Fruit fly (Drosophila melanogaster): ENCODE measurements around the gene CG8814.

The CG8814 gene

dm6 chr2L:2886613-2887537, 12.2 kb downstream of the CG8814 start:
- no peak for TF ChIP-seq CG5204 (GFP tag; optimal IDR thresholded peaks at IDR 0.05)
- TF ChIP-seq CG11617 (GFP tag; optimal IDR thresholded peaks at IDR 0.05): no peak
- TF ChIP-seq bab1 (GFP tag; optimal IDR thresholded peaks at IDR 0.05): no peak
- no peak for TF ChIP-seq cic (GFP tag; optimal IDR thresholded peaks at IDR 0.05)
- peak; percentile 70 for TF ChIP-seq kay (GFP tag; ENCODE audit: borderline replicate concordance)
- TF ChIP-seq tj (GFP tag; optimal IDR thresholded peaks at IDR 0.05): peak; percentile 94
- no peak for TF ChIP-seq Clk (GFP tag; optimal IDR thresholded peaks at IDR 0.05)
- no peak for TF ChIP-seq toe (GFP tag; optimal IDR thresholded peaks at IDR 0.05)
- TF ChIP-seq Hr96 (GFP tag; optimal IDR thresholded peaks at IDR 0.05): no peak
- TF ChIP-seq CG1620 (GFP tag; optimal IDR thresholded peaks at IDR 0.05): no peak
- TF ChIP-seq CG7101 (tag; optimal IDR thresholded peaks at IDR 0.05): no peak
- TF ChIP-seq CG7045 (GFP tag; optimal IDR thresholded peaks at IDR 0.05): no peak
- TF ChIP-seq CG33017 (tag; optimal IDR thresholded peaks at IDR 0.05): no peak
- TF ChIP-seq Mnt (GFP tag; optimal IDR thresholded peaks at IDR 0.05): no peak

- TF ChIP-seq cnc (optimal IDR thresholded peaks at IDR 0.05) (no peak), CG7045 (GFP tag; optimal IDR thresholded peaks at IDR 0.05) (no peak), CG5204 (GFP tag; optimal IDR thresholded peaks at IDR 0.05) (no peak), pad (GFP tag; optimal IDR thresholded peaks at IDR 0.05) (peak; percentile 24), Crg-1 (GFP tag; optimal IDR thresholded peaks at IDR 0.05) (no peak), kay (GFP tag; ENCODE audit: borderline replicate concordance) (peak; percentile 92), Clk (GFP tag; optimal IDR thresholded peaks at IDR 0.05) (no peak), ovo (GFP tag; optimal IDR thresholded peaks at IDR 0.05) (peak; percentile 92), tj (GFP tag; optimal IDR thresholded peaks at IDR 0.05) (no peak), CG7101 (tag; optimal IDR thresholded peaks at IDR 0.05) (no peak), cic (GFP tag; optimal IDR thresholded peaks at IDR 0.05) (no peak), Hr96 (GFP tag; optimal IDR thresholded peaks at IDR 0.05) (no peak), Mnt (GFP tag; optimal IDR thresholded peaks at IDR 0.05) (no peak), toe (GFP tag; optimal IDR thresholded peaks at IDR 0.05) (no peak), CG12768 (GFP tag; optimal IDR thresholded peaks at IDR 0.05) (no peak), CG11617 (GFP tag; optimal IDR thresholded peaks at IDR 0.05) (peak; percentile 28), CG33017 (tag; optimal IDR thresholded peaks at IDR 0.05) (no peak)
Observed at dm6 chr2L:2887760-2888600, 13.3 kb downstream of the CG8814 start.

- TF ChIP-seq ovo (GFP tag; optimal IDR thresholded peaks at IDR 0.05): peak; percentile 85
- TF ChIP-seq CG7101 (tag; optimal IDR thresholded peaks at IDR 0.05): no peak
- TF ChIP-seq tj (GFP tag; optimal IDR thresholded peaks at IDR 0.05): peak; percentile 7
- TF ChIP-seq cic (GFP tag; optimal IDR thresholded peaks at IDR 0.05): peak; percentile 30
- peak; percentile 11 for TF ChIP-seq bab1 (GFP tag; optimal IDR thresholded peaks at IDR 0.05)
- TF ChIP-seq Crg-1 (GFP tag; optimal IDR thresholded peaks at IDR 0.05): no peak
- TF ChIP-seq CG33017 (tag; optimal IDR thresholded peaks at IDR 0.05): peak; percentile 50
- TF ChIP-seq kay (GFP tag; ENCODE audit: borderline replicate concordance): no peak
- TF ChIP-seq CG12768 (GFP tag; optimal IDR thresholded peaks at IDR 0.05): peak; percentile 10
Observed at dm6 chr2L:2888859-2889443, 14.3 kb downstream of the CG8814 start.

- TF ChIP-seq bab1 (GFP tag; optimal IDR thresholded peaks at IDR 0.05) (no peak), CG14711 (tag; optimal IDR thresholded peaks at IDR 0.05) (no peak), Crg-1 (GFP tag; optimal IDR thresholded peaks at IDR 0.05) (no peak), toe (GFP tag; optimal IDR thresholded peaks at IDR 0.05) (no peak), Hr96 (GFP tag; optimal IDR thresholded peaks at IDR 0.05) (no peak), CG7045 (GFP tag; optimal IDR thresholded peaks at IDR 0.05) (no peak), Clk (GFP tag; optimal IDR thresholded peaks at IDR 0.05) (no peak), CG12768 (GFP tag; optimal IDR thresholded peaks at IDR 0.05) (no peak), cic (GFP tag; optimal IDR thresholded peaks at IDR 0.05) (no peak), CG1620 (GFP tag; optimal IDR thresholded peaks at IDR 0.05) (no peak), CG11617 (GFP tag; optimal IDR thresholded peaks at IDR 0.05) (no peak), tj (GFP tag; optimal IDR thresholded peaks at IDR 0.05) (no peak), cnc (optimal IDR thresholded peaks at IDR 0.05) (no peak), pad (GFP tag; optimal IDR thresholded peaks at IDR 0.05) (no peak), ovo (GFP tag; optimal IDR thresholded peaks at IDR 0.05) (no peak), CG33017 (tag; optimal IDR thresholded peaks at IDR 0.05) (no peak), CG5204 (GFP tag; optimal IDR thresholded peaks at IDR 0.05) (no peak)
Observed at dm6 chr2L:2891200-2891599, 16.5 kb downstream of the CG8814 start.

dm6 chr2L:2894356-2894755, 19.7 kb downstream of the CG8814 start:
- TF ChIP-seq tj (GFP tag; optimal IDR thresholded peaks at IDR 0.05) (no peak), cic (GFP tag; optimal IDR thresholded peaks at IDR 0.05) (no peak), CG5204 (GFP tag; optimal IDR thresholded peaks at IDR 0.05) (no peak), Mnt (GFP tag; optimal IDR thresholded peaks at IDR 0.05) (no peak), CG7101 (tag; optimal IDR thresholded peaks at IDR 0.05) (no peak), CG12768 (GFP tag; optimal IDR thresholded peaks at IDR 0.05) (no peak), ovo (GFP tag; optimal IDR thresholded peaks at IDR 0.05) (no peak), Clk (GFP tag; optimal IDR thresholded peaks at IDR 0.05) (no peak), pad (GFP tag; optimal IDR thresholded peaks at IDR 0.05) (no peak), Hr96 (GFP tag; optimal IDR thresholded peaks at IDR 0.05) (no peak), kay (GFP tag; ENCODE audit: borderline replicate concordance) (no peak), CG11617 (GFP tag; optimal IDR thresholded peaks at IDR 0.05) (no peak), bab1 (GFP tag; optimal IDR thresholded peaks at IDR 0.05) (no peak), cnc (optimal IDR thresholded peaks at IDR 0.05) (no peak), CG33017 (tag; optimal IDR thresholded peaks at IDR 0.05) (no peak), CG1620 (GFP tag; optimal IDR thresholded peaks at IDR 0.05) (no peak), Crg-1 (GFP tag; optimal IDR thresholded peaks at IDR 0.05) (no peak), CG7045 (GFP tag; optimal IDR thresholded peaks at IDR 0.05) (no peak)
